Worm (Caenorhabditis elegans) whole organism, L2 larva: ENCODE results near the gene Y54G2A.76.
A peak's percentile ranks its signal among the peaks of the same experiment; 100 is the strongest.
"Not testable (repeated sequence)": the region's sequence is repeated elsewhere in the genome, so short reads cannot be mapped to it uniquely, and the experiment has no call there.

Experiments
- C34F6.9 ChIP-seq: fragments of 150-350 bp; optimal IDR thresholded peaks from 2 replicates; lab custom pipeline; 2014; ENCODE audit warnings: missing biosample characterization, missing genetic modification characterization
- F13H6.1 ChIP-seq: sonication (generic microtip); optimal IDR thresholded peaks from 2 replicates; lab custom pipeline; 2016; ENCODE audit warnings: missing genetic modification characterization, missing compliant biosample characterization
- R02D3.7 ChIP-seq: fragments of 150-350 bp; optimal IDR thresholded peaks from 2 replicates; lab custom pipeline; 2014; ENCODE audit warnings: missing biosample characterization, missing genetic modification characterization
- Y55F3AM.14 ChIP-seq: fragments of 200-800 bp; sonication (Bioruptor generic); optimal IDR thresholded peaks from 2 replicates; lab custom pipeline; 2018; ENCODE audit warnings: mild to moderate bottlenecking, missing genetic modification characterization, missing compliant biosample characterization
- ZK546.5 ChIP-seq: sonication (generic microtip); optimal IDR thresholded peaks from 2 replicates; lab custom pipeline; 2017; ENCODE audit warnings: missing biosample characterization, missing genetic modification characterization
- alr-1 ChIP-seq: fragments of 150-350 bp; optimal IDR thresholded peaks from 2 replicates; lab custom pipeline; 2014; ENCODE audit warnings: missing biosample characterization, missing genetic modification characterization
- aly-2 ChIP-seq: fragments of 150-350 bp; optimal IDR thresholded peaks from 2 replicates; lab custom pipeline; 2014; ENCODE audit warnings: missing biosample characterization, missing genetic modification characterization
- ama-1 ChIP-seq: fragments of 150-350 bp; optimal IDR thresholded peaks from 2 replicates; lab custom pipeline; 2018; ENCODE audit warnings: inconsistent platforms
- blmp-1 ChIP-seq: sonication (generic microtip); optimal IDR thresholded peaks from 2 replicates; lab custom pipeline; 2017; ENCODE audit warnings: missing genetic modification characterization, mild to moderate bottlenecking, missing compliant biosample characterization, antibody characterized with exemption, moderate library complexity; ENCODE audit not compliant: insufficient read depth
- ceh-16 ChIP-seq: fragments of 150-350 bp; optimal IDR thresholded peaks from 2 replicates; lab custom pipeline; 2014; ENCODE audit warnings: missing biosample characterization, missing genetic modification characterization
- ceh-82 ChIP-seq: fragments of 150-350 bp; optimal IDR thresholded peaks from 2 replicates; lab custom pipeline; 2014; ENCODE audit warnings: missing biosample characterization, missing genetic modification characterization
- crh-2 ChIP-seq: sonication (generic microtip); optimal IDR thresholded peaks from 2 replicates; lab custom pipeline; 2017; ENCODE audit warnings: missing biosample characterization, missing genetic modification characterization
- dmd-4 ChIP-seq: sonication (generic microtip); optimal IDR thresholded peaks from 2 replicates; lab custom pipeline; 2017; ENCODE audit warnings: missing biosample characterization, missing genetic modification characterization
- egl-27 ChIP-seq: sonication (generic microtip); optimal IDR thresholded peaks from 3 replicates; lab custom pipeline; 2017; ENCODE audit warnings: missing biosample characterization, missing genetic modification reagents, missing genetic modification characterization
- elt-1 ChIP-seq: fragments of 150-350 bp; optimal IDR thresholded peaks from 2 replicates; lab custom pipeline; 2014; ENCODE audit warnings: missing biosample characterization, missing genetic modification characterization
- elt-3 ChIP-seq: sonication (generic microtip); optimal IDR thresholded peaks from 2 replicates; lab custom pipeline; 2017; ENCODE audit warnings: missing biosample characterization, missing genetic modification characterization
- fos-1 ChIP-seq: fragments of 150-350 bp; optimal IDR thresholded peaks from 2 replicates; lab custom pipeline; 2014; ENCODE audit warnings: missing biosample characterization, missing genetic modification characterization
- gmeb-1 ChIP-seq: fragments of 150-350 bp; optimal IDR thresholded peaks from 2 replicates; lab custom pipeline; 2014; ENCODE audit warnings: missing biosample characterization, missing genetic modification characterization
- lin-11 ChIP-seq: fragments of 150-350 bp; sonication (generic microtip); optimal IDR thresholded peaks from 2 replicates; lab custom pipeline; 2014; ENCODE audit warnings: missing biosample characterization, missing genetic modification characterization, inconsistent platforms, mixed read lengths
- lin-13 ChIP-seq: fragments of 150-350 bp; optimal IDR thresholded peaks from 2 replicates; lab custom pipeline; 2014; ENCODE audit warnings: missing biosample characterization, missing genetic modification reagents, missing genetic modification characterization
- lsy-2 ChIP-seq, 2 experiments: fragments of 150-350 bp in 1 of 2; sonication (generic microtip) in 1 of 2; optimal IDR thresholded peaks; 2 replicates each; lab custom pipeline; 2014 to 2017; ENCODE audit warnings: missing biosample characterization in 2 of 2, missing genetic modification characterization in 2 of 2
- mab-5 ChIP-seq: fragments of 150-350 bp; optimal IDR thresholded peaks from 2 replicates; lab custom pipeline; 2014; ENCODE audit warnings: missing biosample characterization, missing genetic modification characterization
- mbf-1 ChIP-seq: sonication (generic microtip); optimal IDR thresholded peaks from 2 replicates; lab custom pipeline; 2017; ENCODE audit warnings: missing biosample characterization, missing genetic modification characterization
- mdl-1 ChIP-seq, 2 experiments: fragments of 150-350 bp in 1 of 2; sonication (generic microtip) in 1 of 2; optimal IDR thresholded peaks; 2 replicates each; lab custom pipeline; 2017; ENCODE audit warnings: missing biosample characterization in 2 of 2, missing genetic modification characterization in 2 of 2
- nhr-10 ChIP-seq: sonication (generic microtip); optimal IDR thresholded peaks from 2 replicates; lab custom pipeline; 2017; ENCODE audit warnings: missing biosample characterization, missing genetic modification characterization
- nhr-11 ChIP-seq: fragments of 150-350 bp; optimal IDR thresholded peaks from 2 replicates; lab custom pipeline; 2014; ENCODE audit warnings: missing biosample characterization, missing genetic modification characterization
- nhr-12 ChIP-seq: fragments of 150-350 bp; optimal IDR thresholded peaks from 2 replicates; lab custom pipeline; 2014; ENCODE audit warnings: missing biosample characterization, missing genetic modification characterization
- nhr-129 ChIP-seq: fragments of 150-350 bp; optimal IDR thresholded peaks from 2 replicates; lab custom pipeline; 2014; ENCODE audit warnings: missing biosample characterization, missing genetic modification characterization
- nhr-21 ChIP-seq: fragments of 150-350 bp; optimal IDR thresholded peaks from 2 replicates; lab custom pipeline; 2014; ENCODE audit warnings: missing biosample characterization, missing genetic modification characterization
- nhr-23 ChIP-seq: fragments of 150-350 bp; optimal IDR thresholded peaks from 2 replicates; lab custom pipeline; 2014; ENCODE audit warnings: missing biosample characterization, missing genetic modification reagents, missing genetic modification characterization
- nhr-237 ChIP-seq: fragments of 150-350 bp; optimal IDR thresholded peaks from 2 replicates; lab custom pipeline; 2014; ENCODE audit warnings: missing biosample characterization, missing genetic modification characterization
- nhr-25 ChIP-seq: fragments of 150-350 bp; sonication (generic microtip); optimal IDR thresholded peaks from 3 replicates; lab custom pipeline; 2014; ENCODE audit warnings: missing biosample characterization, missing genetic modification characterization
- nhr-6 ChIP-seq: fragments of 150-350 bp; optimal IDR thresholded peaks from 2 replicates; lab custom pipeline; 2014; ENCODE audit warnings: missing biosample characterization, missing genetic modification characterization
- nhr-77 ChIP-seq: fragments of 150-350 bp; optimal IDR thresholded peaks from 2 replicates; lab custom pipeline; 2014; ENCODE audit warnings: missing biosample characterization, missing genetic modification characterization
- peb-1 ChIP-seq: fragments of 150-350 bp; optimal IDR thresholded peaks from 2 replicates; lab custom pipeline; 2014; ENCODE audit warnings: missing biosample characterization, missing genetic modification characterization
- sem-4 ChIP-seq: fragments of 150-350 bp; optimal IDR thresholded peaks from 2 replicates; lab custom pipeline; 2014; ENCODE audit warnings: missing biosample characterization, missing genetic modification reagents, missing genetic modification characterization
- skn-1 ChIP-seq: sonication (generic microtip); optimal IDR thresholded peaks from 2 replicates; lab custom pipeline; 2017; ENCODE audit warnings: missing biosample characterization, missing genetic modification characterization
- sma-3 ChIP-seq: sonication (generic microtip); optimal IDR thresholded peaks from 2 replicates; lab custom pipeline; 2016; ENCODE audit warnings: missing genetic modification reagents, missing genetic modification characterization, missing compliant biosample characterization
- sma-9 ChIP-seq, 2 experiments: fragments of 150-350 bp in 1 of 2; sonication (generic microtip) in 1 of 2; optimal IDR thresholded peaks; 2 replicates each; lab custom pipeline; 2014 to 2016; ENCODE audit warnings: missing genetic modification characterization in 2 of 2, mild to moderate bottlenecking in 1 of 2, missing biosample characterization in 1 of 2, missing compliant biosample characterization in 1 of 2, missing genetic modification reagents in 1 of 2, moderate library complexity in 1 of 2
- snpc-4 ChIP-seq: fragments of 150-350 bp; optimal IDR thresholded peaks from 2 replicates; lab custom pipeline; 2014; ENCODE audit warnings: missing biosample characterization, missing genetic modification characterization
- unc-39 ChIP-seq: fragments of 150-350 bp; optimal IDR thresholded peaks from 2 replicates; lab custom pipeline; 2014; ENCODE audit warnings: missing biosample characterization, missing genetic modification characterization
- unc-55 ChIP-seq: fragments of 150-350 bp; sonication (generic microtip); optimal IDR thresholded peaks from 3 replicates; lab custom pipeline; 2014; ENCODE audit warnings: missing biosample characterization, missing genetic modification reagents, missing genetic modification characterization
- unc-62 ChIP-seq: fragments of 150-350 bp; optimal IDR thresholded peaks from 2 replicates; lab custom pipeline; 2014; ENCODE audit warnings: missing biosample characterization, missing genetic modification reagents, missing genetic modification characterization
- zag-1 ChIP-seq: fragments of 150-350 bp; optimal IDR thresholded peaks from 2 replicates; lab custom pipeline; 2014; ENCODE audit warnings: missing biosample characterization, missing genetic modification characterization
- ztf-1 ChIP-seq: fragments of 200-800 bp; sonication (Bioruptor generic); conservative IDR thresholded peaks from 2 replicates; pipeline ENCODE4 v1.3.6; 2022; ENCODE audit warnings: missing genetic modification characterization, missing compliant biosample characterization
- ztf-11 ChIP-seq: sonication (generic microtip); optimal IDR thresholded peaks from 2 replicates; lab custom pipeline; 2017; ENCODE audit warnings: missing biosample characterization, missing genetic modification characterization
- ztf-4 ChIP-seq: fragments of 150-350 bp; optimal IDR thresholded peaks from 2 replicates; lab custom pipeline; 2014; ENCODE audit warnings: missing biosample characterization, missing genetic modification characterization

The Y54G2A.76 gene

ce11 chrIV:2801558-2801957 is 7.7 kb upstream of the Y54G2A.76 start, which contains the start of gene Y54G2A.44:
Gene Y54G2A.44 (plus strand): TSS chrIV:2801858.
- TF ChIP-seq nhr-10 (tag; lab: Kevin White, UChicago); ztf-1; nhr-23: not testable (repeated sequence)

- no peak for TF ChIP-seq R02D3.7 (tag; lab: Kevin White, UChicago)
- no peak for TF ChIP-seq unc-39
- peak; percentile 20 for TF ChIP-seq unc-55
- no peak for TF ChIP-seq mab-5 (tag; lab: Kevin White, UChicago)
Observed at ce11 chrIV:2802193-2802592, 7.0 kb upstream of the Y54G2A.76 start.

ce11 chrIV:2803652-2804051 is 5.6 kb upstream of the Y54G2A.76 start, which contains the start of gene Y54G2A.32:
Gene Y54G2A.32 (plus strand): TSS chrIV:2803952.
- TF ChIP-seq ZK546.5 (tag; lab: Kevin White, UChicago): no peak
- no peak for TF ChIP-seq mbf-1 (tag; lab: Kevin White, UChicago)
- no peak for TF ChIP-seq egl-27 (tag; lab: Kevin White, UChicago)
- TF ChIP-seq nhr-12 (tag; lab: Kevin White, UChicago): no peak
- TF ChIP-seq elt-1 (tag; lab: Kevin White, UChicago): no peak
- TF ChIP-seq dmd-4 (tag; lab: Kevin White, UChicago): no peak
- TF ChIP-seq nhr-23: no peak
- TF ChIP-seq nhr-10 (tag; lab: Kevin White, UChicago): no peak
- TF ChIP-seq, all 48 proteins: peak for 0

ce11 chrIV:2805525-2805924 is 3.7 kb upstream of the Y54G2A.76 start, which contains the start of gene Y54G2A.45:
Gene Y54G2A.45 (plus strand): TSS chrIV:2805857.
- no peak for TF ChIP-seq alr-1 (tag; lab: Kevin White, UChicago)
- TF ChIP-seq R02D3.7 (tag; lab: Kevin White, UChicago): no peak
- TF ChIP-seq nhr-10 (tag; lab: Kevin White, UChicago): no peak
- no peak for TF ChIP-seq mab-5 (tag; lab: Kevin White, UChicago)
- TF ChIP-seq nhr-77 (tag; lab: Kevin White, UChicago): no peak
- TF ChIP-seq blmp-1 (tag; lab: Kevin White, UChicago): no peak
- no peak for TF ChIP-seq ZK546.5 (tag; lab: Kevin White, UChicago)
- no peak for TF ChIP-seq nhr-237 (tag; lab: Kevin White, UChicago)
- TF ChIP-seq zag-1 (tag; lab: Kevin White, UChicago): no peak
- TF ChIP-seq ceh-16: no peak
- TF ChIP-seq sem-4 (tag; lab: Kevin White, UChicago): no peak
- TF ChIP-seq ceh-82 (tag; lab: Kevin White, UChicago): no peak
- TF ChIP-seq lin-13 (GFP tag; lab: Kevin White, UChicago): peak; percentile 28
- peak; percentile 42 for TF ChIP-seq gmeb-1
- TF ChIP-seq mdl-1 (tag; optimal IDR thresholded peaks at IDR 0.05; lab: Kevin White, UChicago): no peak
- no peak for TF ChIP-seq nhr-6 (tag; lab: Kevin White, UChicago)
- no peak for TF ChIP-seq egl-27 (tag; lab: Kevin White, UChicago)
- no peak for TF ChIP-seq ztf-1
- peak in 1 of 2 experiments; percentile 48 for TF ChIP-seq lsy-2 (tag; optimal IDR thresholded peaks at IDR 0.05; lab: Kevin White, UChicago)
- no peak for TF ChIP-seq peb-1 (tag; lab: Kevin White, UChicago)
- TF ChIP-seq ama-1: no peak
- no peak for TF ChIP-seq snpc-4 (tag; lab: Kevin White, UChicago)
- peak; percentile 90 for TF ChIP-seq fos-1 (tag; lab: Kevin White, UChicago)
- peak; percentile 11 for TF ChIP-seq Y55F3AM.14 (GFP tag; lab: Kevin White, UChicago)
- TF ChIP-seq sma-3 (GFP tag; lab: Kevin White, UChicago): peak; percentile 19
- no peak for TF ChIP-seq elt-3 (tag; lab: Kevin White, UChicago)
- no peak for TF ChIP-seq lin-11 (tag; lab: Kevin White, UChicago)
- peak; percentile 16 for TF ChIP-seq nhr-129 (tag; lab: Kevin White, UChicago)
- TF ChIP-seq nhr-25 (tag; lab: Kevin White, UChicago): no peak
- TF ChIP-seq nhr-23: no peak
- TF ChIP-seq nhr-11 (tag; lab: Kevin White, UChicago): no peak
- TF ChIP-seq ztf-4 (tag; lab: Kevin White, UChicago): no peak
- no peak for TF ChIP-seq dmd-4 (tag; lab: Kevin White, UChicago)
- TF ChIP-seq nhr-21 (tag; lab: Kevin White, UChicago): no peak
- no peak for TF ChIP-seq mbf-1 (tag; lab: Kevin White, UChicago)
- peak; percentile 23 for TF ChIP-seq F13H6.1 (tag; lab: Kevin White, UChicago)
- TF ChIP-seq unc-62 (GFP tag; lab: Kevin White, UChicago): no peak
- peak; percentile 62 for TF ChIP-seq crh-2
- peak; percentile 41 for TF ChIP-seq skn-1 (tag; lab: Kevin White, UChicago)
- TF ChIP-seq sma-9 (GFP tag; optimal IDR thresholded peaks at IDR 0.05; lab: Kevin White, UChicago): peak; percentile 16
- no peak for TF ChIP-seq sma-9 (tag; optimal IDR thresholded peaks at IDR 0.05; lab: Kevin White, UChicago)
- TF ChIP-seq ztf-11 (tag; lab: Kevin White, UChicago): no peak
- no peak for TF ChIP-seq C34F6.9 (tag; lab: Kevin White, UChicago)
- no peak for TF ChIP-seq elt-1 (tag; lab: Kevin White, UChicago)
- TF ChIP-seq unc-55: peak; percentile 37
- TF ChIP-seq unc-39: no peak
- TF ChIP-seq aly-2 (tag; lab: Kevin White, UChicago): no peak
